Fruit fly (Drosophila melanogaster) whole organism, embryonic: ENCODE results near the gene CG31463.

Source experiments
- Atf6 ChIP-seq: fragments of 200-800 bp; sonication (Bioruptor generic); IDR thresholded peaks from 2 replicates; pipeline ENCODE4 v1.3.6; 2022; ENCODE audit warnings: missing biosample characterization, missing genetic modification characterization
- Bgb ChIP-seq: fragments of 200-800 bp; sonication (Bioruptor generic); IDR thresholded peaks from 2 replicates; pipeline ENCODE4 v1.3.6; 2022; ENCODE audit warnings: missing biosample characterization, missing genetic modification characterization; ENCODE audit not compliant: partially characterized antibody
- CG1024 ChIP-seq: fragments of 200-800 bp; sonication (Bioruptor generic); IDR thresholded peaks from 2 replicates; pipeline ENCODE4 v1.3.6; 2022; ENCODE audit warnings: missing biosample characterization, missing genetic modification characterization
- CG11504 ChIP-seq: fragments of 200-800 bp; sonication (Bioruptor generic); optimal IDR thresholded peaks from 3 replicates; lab custom pipeline; 2019; ENCODE audit warnings: missing biosample characterization, mild to moderate bottlenecking, missing genetic modification characterization, moderate library complexity
- CG11696 ChIP-seq: fragments of 200-800 bp; sonication (Bioruptor generic); IDR thresholded peaks from 2 replicates; pipeline ENCODE4 v1.3.6; 2022; ENCODE audit warnings: missing biosample characterization, missing genetic modification characterization
- CG12219 ChIP-seq: fragments of 200-800 bp; sonication (Bioruptor generic); optimal IDR thresholded peaks from 3 replicates; lab custom pipeline; 2018; ENCODE audit warnings: missing biosample characterization, mild to moderate bottlenecking, missing genetic modification characterization
- CG1233 ChIP-seq: fragments of 200-800 bp; sonication (Bioruptor generic); optimal IDR thresholded peaks from 4 replicates; lab custom pipeline; 2018; ENCODE audit warnings: missing biosample characterization, mild to moderate bottlenecking, missing genetic modification characterization
- CG2199 ChIP-seq: fragments of 200-800 bp; sonication (Bioruptor generic); IDR thresholded peaks from 3 replicates; pipeline ENCODE4 v1.3.6; 2022; ENCODE audit warnings: missing biosample characterization, missing genetic modification characterization
- CG2712 ChIP-seq: fragments of 200-800 bp; optimal IDR thresholded peaks from 3 replicates; lab custom pipeline; 2019; ENCODE audit warnings: missing biosample characterization, mild to moderate bottlenecking, missing genetic modification characterization, moderate library complexity
- CG33557 ChIP-seq: fragments of 200-800 bp; sonication (Bioruptor generic); optimal IDR thresholded peaks from 2 replicates; lab custom pipeline; 2019; ENCODE audit warnings: missing biosample characterization, mild to moderate bottlenecking, missing genetic modification characterization, moderate library complexity
- CG34422 ChIP-seq: fragments of 200-800 bp; sonication (Bioruptor generic); IDR thresholded peaks from 3 replicates; pipeline ENCODE4 v1.3.6; 2022; ENCODE audit warnings: missing biosample characterization, missing genetic modification characterization
- CG3995 ChIP-seq: fragments of 200-800 bp; sonication (Bioruptor generic); optimal IDR thresholded peaks from 3 replicates; lab custom pipeline; 2016; ENCODE audit warnings: missing biosample characterization, missing genetic modification characterization
- CG5180 ChIP-seq: fragments of 200-800 bp; sonication (Bioruptor generic); optimal IDR thresholded peaks from 3 replicates; lab custom pipeline; 2017; ENCODE audit warnings: missing biosample characterization, missing genetic modification characterization, mild to moderate bottlenecking, moderate library complexity, missing genetic modification reagents
- Dek ChIP-seq: fragments of 200-800 bp; sonication (Bioruptor generic); optimal IDR thresholded peaks from 3 replicates; lab custom pipeline; 2019; ENCODE audit warnings: missing biosample characterization, mild to moderate bottlenecking, missing genetic modification characterization, moderate library complexity
- GATAe ChIP-seq: fragments of 200-800 bp; sonication (Bioruptor generic); conservative IDR thresholded peaks from 2 replicates; pipeline ENCODE4 v1.3.6; 2022; ENCODE audit warnings: missing biosample characterization, missing genetic modification characterization
- Lhr ChIP-seq: fragments of 200-800 bp; sonication (Bioruptor generic); optimal IDR thresholded peaks from 3 replicates; lab custom pipeline; 2017; ENCODE audit warnings: mild to moderate bottlenecking, missing biosample characterization, missing genetic modification reagents, missing genetic modification characterization
- MESR4 ChIP-seq: fragments of 200-800 bp; sonication (Bioruptor generic); optimal IDR thresholded peaks from 2 replicates; lab custom pipeline; 2018; ENCODE audit warnings: missing biosample characterization, mild to moderate bottlenecking, missing genetic modification characterization, moderate library complexity
- Neu2 ChIP-seq: fragments of 200-800 bp; sonication (Bioruptor generic); optimal IDR thresholded peaks from 3 replicates; lab custom pipeline; 2016; ENCODE audit warnings: missing biosample characterization, missing genetic modification characterization, borderline replicate concordance
- Nf-YC ChIP-seq: fragments of 200-800 bp; optimal IDR thresholded peaks from 3 replicates; lab custom pipeline; 2019; ENCODE audit warnings: missing biosample characterization, mild to moderate bottlenecking, missing genetic modification characterization, moderate library complexity
- Ravus ChIP-seq: fragments of 200-800 bp; sonication (Bioruptor generic); IDR thresholded peaks from 2 replicates; pipeline ENCODE4 v1.3.6; 2022; ENCODE audit warnings: missing biosample characterization, missing genetic modification characterization
- Scr ChIP-seq: fragments of 200-800 bp; sonication (Bioruptor generic); IDR thresholded peaks from 2 replicates; pipeline ENCODE4 v1.3.6; 2022; ENCODE audit warnings: missing biosample characterization, missing genetic modification characterization; ENCODE audit not compliant: partially characterized antibody
- Spps ChIP-seq: fragments of 200-800 bp; sonication (Bioruptor generic); optimal IDR thresholded peaks from 2 replicates; lab custom pipeline; 2018; ENCODE audit warnings: missing biosample characterization, mild to moderate bottlenecking, missing genetic modification characterization
- az2 ChIP-seq: fragments of 200-800 bp; sonication (Bioruptor generic); optimal IDR thresholded peaks from 3 replicates; lab custom pipeline; 2016; ENCODE audit warnings: missing biosample characterization, missing genetic modification characterization
- chinmo ChIP-seq: fragments of 200-800 bp; sonication (Bioruptor generic); IDR thresholded peaks from 4 replicates; pipeline ENCODE4 v1.3.6; 2022; ENCODE audit warnings: missing biosample characterization, missing genetic modification characterization; ENCODE audit not compliant: partially characterized antibody
- crc ChIP-seq: fragments of 200-800 bp; sonication (Bioruptor generic); optimal IDR thresholded peaks from 2 replicates; lab custom pipeline; 2016; ENCODE audit warnings: missing biosample characterization, missing genetic modification characterization
- cwo ChIP-seq: fragments of 200-800 bp; sonication (Bioruptor generic); optimal IDR thresholded peaks from 3 replicates; lab custom pipeline; 2017; ENCODE audit warnings: missing biosample characterization, missing genetic modification characterization, mild to moderate bottlenecking, moderate library complexity, missing genetic modification reagents
- dan ChIP-seq: fragments of 200-800 bp; sonication (Bioruptor generic); IDR thresholded peaks from 2 replicates; pipeline ENCODE4 v1.3.6; 2022; ENCODE audit warnings: missing biosample characterization, missing genetic modification characterization
- dmrt11E ChIP-seq: fragments of 200-800 bp; sonication (Bioruptor generic); optimal IDR thresholded peaks from 3 replicates; lab custom pipeline; 2018; ENCODE audit warnings: missing biosample characterization, mild to moderate bottlenecking, missing genetic modification characterization, moderate library complexity
- fd102C ChIP-seq: fragments of 200-800 bp; sonication (Bioruptor generic); optimal IDR thresholded peaks from 2 replicates; lab custom pipeline; 2018; ENCODE audit warnings: missing biosample characterization, mild to moderate bottlenecking, missing genetic modification characterization, moderate library complexity
- fd96Cb ChIP-seq: fragments of 200-800 bp; sonication (Bioruptor generic); optimal IDR thresholded peaks from 2 replicates; lab custom pipeline; 2018; ENCODE audit warnings: missing biosample characterization, mild to moderate bottlenecking, missing genetic modification characterization, moderate library complexity
- gfzf ChIP-seq: fragments of 200-800 bp; sonication (Bioruptor generic); optimal IDR thresholded peaks from 2 replicates; lab custom pipeline; 2016; ENCODE audit warnings: missing biosample characterization, mild to moderate bottlenecking, missing genetic modification characterization, moderate library complexity
- grau ChIP-seq: fragments of 200-800 bp; optimal IDR thresholded peaks from 3 replicates; lab custom pipeline; 2019; ENCODE audit warnings: missing biosample characterization, mild to moderate bottlenecking, missing genetic modification characterization, moderate library complexity
- grn ChIP-seq: fragments of 200-800 bp; sonication (Bioruptor generic); optimal IDR thresholded peaks from 3 replicates; lab custom pipeline; 2017; ENCODE audit warnings: missing biosample characterization, missing genetic modification characterization
- gsb ChIP-seq: fragments of 200-800 bp; sonication (Bioruptor generic); IDR thresholded peaks from 2 replicates; pipeline ENCODE4 v1.3.6; 2022; ENCODE audit warnings: missing biosample characterization, missing genetic modification characterization
- hb ChIP-seq: fragments of 200-800 bp; sonication (Bioruptor generic); IDR thresholded peaks from 3 replicates; pipeline ENCODE4 v1.3.6; 2022; ENCODE audit warnings: missing biosample characterization, missing genetic modification characterization; ENCODE audit not compliant: partially characterized antibody
- kay ChIP-seq: fragments of 200-800 bp; sonication (Bioruptor generic); optimal IDR thresholded peaks from 2 replicates; lab custom pipeline; 2016; ENCODE audit warnings: missing biosample characterization, missing genetic modification characterization
- nerfin-2 ChIP-seq: fragments of 200-800 bp; sonication (Bioruptor generic); IDR thresholded peaks from 2 replicates; pipeline ENCODE4 v1.3.6; 2022; ENCODE audit warnings: missing biosample characterization, missing genetic modification characterization; ENCODE audit not compliant: partially characterized antibody
- nmo ChIP-seq: fragments of 200-800 bp; sonication (Bioruptor generic); optimal IDR thresholded peaks from 2 replicates; lab custom pipeline; 2018; ENCODE audit warnings: missing biosample characterization, mild to moderate bottlenecking, missing genetic modification characterization, moderate library complexity
- phol ChIP-seq: fragments of 200-800 bp; sonication (Bioruptor generic); optimal IDR thresholded peaks from 3 replicates; lab custom pipeline; 2018; ENCODE audit warnings: missing biosample characterization, mild to moderate bottlenecking, missing genetic modification characterization, moderate library complexity
- sens ChIP-seq: fragments of 200-800 bp; sonication (Bioruptor generic); peaks from one replicate; lab custom pipeline; 2016; ENCODE audit warnings: missing biosample characterization, missing genetic modification characterization
- sna ChIP-seq: fragments of 200-800 bp; sonication (Bioruptor generic); IDR thresholded peaks from 2 replicates; pipeline ENCODE4 v1.3.6; 2022; ENCODE audit warnings: missing biosample characterization, missing genetic modification characterization; ENCODE audit not compliant: partially characterized antibody
- stc ChIP-seq: fragments of 200-800 bp; sonication (Bioruptor generic); IDR thresholded peaks from 2 replicates; pipeline ENCODE4 v1.3.6; 2022; ENCODE audit warnings: missing biosample characterization, missing genetic modification characterization
- stwl ChIP-seq: fragments of 200-800 bp; sonication (Bioruptor generic); optimal IDR thresholded peaks from 3 replicates; lab custom pipeline; 2018; ENCODE audit warnings: missing biosample characterization, mild to moderate bottlenecking, missing genetic modification characterization, moderate library complexity
- tin ChIP-seq: fragments of 200-800 bp; sonication (Bioruptor generic); optimal IDR thresholded peaks from 3 replicates; lab custom pipeline; 2016; ENCODE audit warnings: missing biosample characterization, missing genetic modification characterization
- tna ChIP-seq: fragments of 200-800 bp; sonication (Bioruptor generic); IDR thresholded peaks from 2 replicates; pipeline ENCODE4 v1.3.6; 2022; ENCODE audit warnings: missing biosample characterization, missing genetic modification characterization; ENCODE audit not compliant: partially characterized antibody
- unc-4 ChIP-seq: fragments of 200-800 bp; sonication (Bioruptor generic); IDR thresholded peaks from 2 replicates; pipeline ENCODE4 v1.3.6; 2022; ENCODE audit warnings: missing biosample characterization, missing genetic modification characterization; ENCODE audit not compliant: partially characterized antibody
- vfl ChIP-seq: fragments of 200-800 bp; sonication (Bioruptor generic); optimal IDR thresholded peaks from 2 replicates; lab custom pipeline; 2016; ENCODE audit warnings: missing biosample characterization, missing genetic modification characterization

CG31463 gene

DNA sequence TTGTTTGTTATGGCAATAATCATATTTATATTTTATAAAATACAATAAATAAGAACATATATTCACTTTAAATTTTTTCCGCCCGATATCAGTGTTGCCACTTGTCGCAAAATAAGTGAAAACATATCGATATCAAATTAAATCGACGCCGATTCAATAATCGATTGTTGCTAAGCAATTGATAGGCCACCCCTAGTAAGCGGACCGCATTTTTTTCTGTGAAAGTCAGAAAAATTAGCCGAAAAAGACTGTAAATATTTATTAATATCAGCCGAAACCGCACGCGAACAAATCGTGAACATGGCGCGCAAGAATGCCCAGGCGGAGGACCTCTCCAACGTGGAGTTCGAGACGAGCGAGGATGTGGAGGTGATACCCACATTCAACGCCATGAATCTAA is 20.9 kb downstream of the CG31463 start, which contains the start of gene CG7483 (continued):
- TF ChIP-seq CG33557 = peak; percentile 7
- no peak for TF ChIP-seq Dek (tag; lab: Kevin White, UChicago)
- TF ChIP-seq Spps (tag; lab: Kevin White, UChicago) = no peak
- no peak for TF ChIP-seq CG2199 (GFP tag; lab: Robert Waterston, UW)
- no peak for TF ChIP-seq vfl (GFP tag; lab: Kevin White, UChicago)
- TF ChIP-seq crc = no peak
- no peak for TF ChIP-seq CG1024 (GFP tag; lab: Robert Waterston, UW)
- no peak for TF ChIP-seq dan (GFP tag; lab: Robert Waterston, UW)
- no peak for TF ChIP-seq Neu2 (GFP tag; lab: Kevin White, UChicago)
- TF ChIP-seq CG34422 (GFP tag; lab: Robert Waterston, UW) = peak; percentile 52; the same call in 1 of the 3 replicates
- no peak for TF ChIP-seq CG12219 (GFP tag; lab: Kevin White, UChicago)
- peak; percentile 22 for TF ChIP-seq phol (tag; lab: Kevin White, UChicago)
- peak; percentile 22 for TF ChIP-seq CG2712
- peak; percentile 88 for TF ChIP-seq unc-4 (GFP tag; lab: Robert Waterston, UW)
- peak; percentile 0 for TF ChIP-seq grau
- TF ChIP-seq cwo (GFP tag; lab: Kevin White, UChicago) = no peak
- peak; percentile 34 for TF ChIP-seq Nf-YC (tag; lab: Kevin White, UChicago)
- TF ChIP-seq MESR4 = peak; percentile 93
- peak; percentile 78 for TF ChIP-seq sna (GFP tag; lab: Robert Waterston, UW)
- no peak for TF ChIP-seq dmrt11E (tag; lab: Kevin White, UChicago)
- TF ChIP-seq nmo = peak; percentile 22
- no peak for TF ChIP-seq Atf6 (GFP tag; lab: Robert Waterston, UW)
- no peak for TF ChIP-seq kay (GFP tag; lab: Kevin White, UChicago)
- no peak for TF ChIP-seq Ravus (GFP tag; lab: Robert Waterston, UW)
- no peak for TF ChIP-seq stc (GFP tag; lab: Robert Waterston, UW)
- no peak for TF ChIP-seq grn (GFP tag; lab: Kevin White, UChicago)
- peak; percentile 30 for TF ChIP-seq gfzf (GFP tag; lab: Kevin White, UChicago)
- peak; percentile 61; the same call in 1 of the 3 replicates for TF ChIP-seq hb (GFP tag; lab: Robert Waterston, UW)
- TF ChIP-seq Lhr = peak; percentile 21
- peak; percentile 60 for TF ChIP-seq sens (GFP tag; lab: Kevin White, UChicago)
- peak; percentile 81 for TF ChIP-seq Scr
- TF ChIP-seq GATAe (GFP tag; lab: Robert Waterston, UW) = no peak
- peak; percentile 15 for TF ChIP-seq CG3995
- TF ChIP-seq CG11696 (GFP tag; lab: Robert Waterston, UW) = no peak
- TF ChIP-seq CG11504 (tag; lab: Kevin White, UChicago) = peak; percentile 86
- peak; percentile 79 for TF ChIP-seq nerfin-2
- no peak for TF ChIP-seq az2 (GFP tag; lab: Kevin White, UChicago)
- no peak for TF ChIP-seq fd102C (GFP tag; lab: Kevin White, UChicago)
- no peak for TF ChIP-seq tin (GFP tag; lab: Kevin White, UChicago)
- no peak for TF ChIP-seq gsb (GFP tag; lab: Robert Waterston, UW)
- TF ChIP-seq chinmo (GFP tag; lab: Robert Waterston, UW) = peak; percentile 77; the same call in 3 of the 4 replicates
- TF ChIP-seq CG5180 (GFP tag; lab: Kevin White, UChicago) = no peak
- TF ChIP-seq stwl (tag; lab: Kevin White, UChicago) = peak; percentile 30
- TF ChIP-seq Bgb = peak; percentile 86
- TF ChIP-seq fd96Cb (tag; lab: Kevin White, UChicago) = no peak
- no peak for TF ChIP-seq CG1233 (GFP tag; lab: Kevin White, UChicago)
- TF ChIP-seq tna (GFP tag; lab: Robert Waterston, UW) = peak; percentile 65
